Worm (Caenorhabditis elegans) whole organism, early embryonic: ENCODE results near the gene sdz-10.

Experiments
- aly-1 ChIP-seq: sonication (generic microtip); optimal IDR thresholded peaks from 2 replicates; lab custom pipeline; 2016; ENCODE audit warnings: missing genetic modification characterization, missing compliant biosample characterization
- ama-1 ChIP-seq: fragments of 150-350 bp; optimal IDR thresholded peaks from 2 replicates; lab custom pipeline; 2014
- ceh-13 ChIP-seq: fragments of 200-800 bp; sonication (Bioruptor generic); optimal IDR thresholded peaks from 2 replicates; lab custom pipeline; 2018; ENCODE audit warnings: mild to moderate bottlenecking, missing genetic modification characterization, missing compliant biosample characterization
- flt-1 ChIP-seq: fragments of 200-800 bp; sonication (Bioruptor generic); IDR thresholded peaks from 2 replicates; pipeline ENCODE4 v1.3.6; 2022; ENCODE audit warnings: missing genetic modification characterization, missing compliant biosample characterization
- hmg-4 ChIP-seq: fragments of 200-800 bp; sonication (Bioruptor generic); optimal IDR thresholded peaks from 2 replicates; lab custom pipeline; 2018; ENCODE audit warnings: mild to moderate bottlenecking, missing genetic modification characterization, missing compliant biosample characterization
- hnd-1 ChIP-seq: sonication (generic microtip); optimal IDR thresholded peaks from 2 replicates; lab custom pipeline; 2016; ENCODE audit warnings: missing genetic modification characterization, missing compliant biosample characterization
- tbx-37 ChIP-seq: fragments of 200-800 bp; sonication (Bioruptor generic); conservative IDR thresholded peaks from 2 replicates; pipeline ENCODE4 v1.3.6; 2022; ENCODE audit warnings: missing genetic modification reagents, missing genetic modification characterization, missing compliant biosample characterization

ce11 chrII:2762108-2762507, 10.0 kb downstream of the sdz-10 start, which contains the start of gene fbxb-106:
- TF ChIP-seq ceh-13 (GFP tag; lab: Kevin White, UChicago) = no peak
- no peak for TF ChIP-seq aly-1
- TF ChIP-seq hnd-1 (tag; lab: Kevin White, UChicago) = no peak
- TF ChIP-seq tbx-37 (GFP tag; lab: Robert Waterston, UW) = no peak
- no peak for TF ChIP-seq flt-1 (GFP tag; lab: Robert Waterston, UW)
- TF ChIP-seq ama-1 (lab: Kevin White, UChicago) = no peak
- TF ChIP-seq hmg-4 (GFP tag; lab: Kevin White, UChicago) = no peak
